Worm (Caenorhabditis elegans) whole organism, L1 larva: ENCODE results near the gene T28A11.22.

ENCODE experiments used
- Y116A8C.19 ChIP-seq: sonication (generic microtip); optimal IDR thresholded peaks from 2 replicates; lab custom pipeline; 2016; ENCODE audit warnings: missing compliant biosample characterization, missing genetic modification characterization, borderline replicate concordance
- aha-1 ChIP-seq: fragments of 150-350 bp; optimal IDR thresholded peaks from 2 replicates; lab custom pipeline; 2014; ENCODE audit warnings: missing biosample characterization, missing genetic modification characterization
- elt-3 ChIP-seq, 6 experiments: fragments of 150-350 bp in 1 of 6; sonication (generic microtip); optimal IDR thresholded peaks; 2 replicates each; lab custom pipeline; 2017 to 2018; ENCODE audit warnings: missing biosample characterization in 6 of 6, missing genetic modification characterization in 6 of 6, inconsistent platforms in 1 of 6
- hlh-4 ChIP-seq: sonication (generic microtip); optimal IDR thresholded peaks from 2 replicates; lab custom pipeline; 2016; ENCODE audit warnings: mild to moderate bottlenecking, missing genetic modification characterization, missing compliant biosample characterization
- jun-1 ChIP-seq: fragments of 150-350 bp; optimal IDR thresholded peaks from 2 replicates; lab custom pipeline; 2014; ENCODE audit warnings: missing biosample characterization, missing genetic modification reagents, missing genetic modification characterization
- lin-13 ChIP-seq: fragments of 150-350 bp; optimal IDR thresholded peaks from 2 replicates; lab custom pipeline; 2014; ENCODE audit warnings: missing biosample characterization, missing genetic modification reagents, missing genetic modification characterization
- lin-39 ChIP-seq: fragments of 150-350 bp; optimal IDR thresholded peaks from 2 replicates; lab custom pipeline; 2014; ENCODE audit warnings: missing biosample characterization, missing genetic modification reagents, missing genetic modification characterization
- mep-1 ChIP-seq: fragments of 150-350 bp; optimal IDR thresholded peaks from 2 replicates; lab custom pipeline; 2014; ENCODE audit warnings: missing biosample characterization, missing genetic modification characterization
- nhr-28 ChIP-seq: fragments of 150-350 bp; optimal IDR thresholded peaks from 2 replicates; lab custom pipeline; 2014; ENCODE audit warnings: missing biosample characterization, missing genetic modification characterization
- skn-1 ChIP-seq: fragments of 150-350 bp; optimal IDR thresholded peaks from 2 replicates; lab custom pipeline; 2014; ENCODE audit warnings: missing biosample characterization, missing genetic modification characterization
- tbx-2 ChIP-seq: sonication (generic microtip); optimal IDR thresholded peaks from 2 replicates; lab custom pipeline; 2016; ENCODE audit warnings: missing genetic modification characterization, missing compliant biosample characterization
- unc-62 ChIP-seq: fragments of 150-350 bp; optimal IDR thresholded peaks from 2 replicates; lab custom pipeline; 2014; ENCODE audit warnings: missing biosample characterization, missing genetic modification reagents, missing genetic modification characterization

- TF ChIP-seq nhr-28 (tag; lab: Kevin White, UChicago) (no peak), lin-39 (tag; lab: Kevin White, UChicago) (no peak), unc-62 (no peak), skn-1 (tag; lab: Kevin White, UChicago) (no peak), hlh-4 (tag; lab: Kevin White, UChicago) (no peak), elt-3 (tag; optimal IDR thresholded peaks at IDR 0.05; lab: Kevin White, UChicago) (no peak), mep-1 (tag; lab: Kevin White, UChicago) (no peak), aha-1 (tag; lab: Kevin White, UChicago) (no peak), Y116A8C.19 (tag; lab: Kevin White, UChicago) (no peak), jun-1 (no peak), tbx-2 (tag; lab: Kevin White, UChicago) (no peak), lin-13 (GFP tag; lab: Kevin White, UChicago) (no peak)
Observed at ce11 chrV:3230150-3230549, 27.2 kb upstream of the T28A11.22 start.
